Worm (Caenorhabditis elegans) whole organism, L2 larva: ENCODE data around the gene sre-6.

Experiments used
- C34F6.9 ChIP-seq: fragments of 150-350 bp; optimal IDR thresholded peaks from 2 replicates; lab custom pipeline; 2014; ENCODE audit warnings: missing biosample characterization, missing genetic modification characterization
- F13H6.1 ChIP-seq: sonication (generic microtip); optimal IDR thresholded peaks from 2 replicates; lab custom pipeline; 2016; ENCODE audit warnings: missing genetic modification characterization, missing compliant biosample characterization
- R02D3.7 ChIP-seq: fragments of 150-350 bp; optimal IDR thresholded peaks from 2 replicates; lab custom pipeline; 2014; ENCODE audit warnings: missing biosample characterization, missing genetic modification characterization
- Y55F3AM.14 ChIP-seq: fragments of 200-800 bp; sonication (Bioruptor generic); optimal IDR thresholded peaks from 2 replicates; lab custom pipeline; 2018; ENCODE audit warnings: mild to moderate bottlenecking, missing genetic modification characterization, missing compliant biosample characterization
- ZK546.5 ChIP-seq: sonication (generic microtip); optimal IDR thresholded peaks from 2 replicates; lab custom pipeline; 2017; ENCODE audit warnings: missing biosample characterization, missing genetic modification characterization
- alr-1 ChIP-seq: fragments of 150-350 bp; optimal IDR thresholded peaks from 2 replicates; lab custom pipeline; 2014; ENCODE audit warnings: missing biosample characterization, missing genetic modification characterization
- aly-2 ChIP-seq: fragments of 150-350 bp; optimal IDR thresholded peaks from 2 replicates; lab custom pipeline; 2014; ENCODE audit warnings: missing biosample characterization, missing genetic modification characterization
- ama-1 ChIP-seq: fragments of 150-350 bp; optimal IDR thresholded peaks from 2 replicates; lab custom pipeline; 2018; ENCODE audit warnings: inconsistent platforms
- blmp-1 ChIP-seq: sonication (generic microtip); optimal IDR thresholded peaks from 2 replicates; lab custom pipeline; 2017; ENCODE audit warnings: missing genetic modification characterization, mild to moderate bottlenecking, missing compliant biosample characterization, antibody characterized with exemption, moderate library complexity; ENCODE audit not compliant: insufficient read depth
- ceh-16 ChIP-seq: fragments of 150-350 bp; optimal IDR thresholded peaks from 2 replicates; lab custom pipeline; 2014; ENCODE audit warnings: missing biosample characterization, missing genetic modification characterization
- ceh-82 ChIP-seq: fragments of 150-350 bp; optimal IDR thresholded peaks from 2 replicates; lab custom pipeline; 2014; ENCODE audit warnings: missing biosample characterization, missing genetic modification characterization
- crh-2 ChIP-seq: sonication (generic microtip); optimal IDR thresholded peaks from 2 replicates; lab custom pipeline; 2017; ENCODE audit warnings: missing biosample characterization, missing genetic modification characterization
- dmd-4 ChIP-seq: sonication (generic microtip); optimal IDR thresholded peaks from 2 replicates; lab custom pipeline; 2017; ENCODE audit warnings: missing biosample characterization, missing genetic modification characterization
- egl-27 ChIP-seq: sonication (generic microtip); optimal IDR thresholded peaks from 3 replicates; lab custom pipeline; 2017; ENCODE audit warnings: missing biosample characterization, missing genetic modification reagents, missing genetic modification characterization
- elt-3 ChIP-seq: sonication (generic microtip); optimal IDR thresholded peaks from 2 replicates; lab custom pipeline; 2017; ENCODE audit warnings: missing biosample characterization, missing genetic modification characterization
- fos-1 ChIP-seq: fragments of 150-350 bp; optimal IDR thresholded peaks from 2 replicates; lab custom pipeline; 2014; ENCODE audit warnings: missing biosample characterization, missing genetic modification characterization
- gmeb-1 ChIP-seq: fragments of 150-350 bp; optimal IDR thresholded peaks from 2 replicates; lab custom pipeline; 2014; ENCODE audit warnings: missing biosample characterization, missing genetic modification characterization
- lin-11 ChIP-seq: fragments of 150-350 bp; sonication (generic microtip); optimal IDR thresholded peaks from 2 replicates; lab custom pipeline; 2014; ENCODE audit warnings: missing biosample characterization, missing genetic modification characterization, inconsistent platforms, mixed read lengths
- lin-13 ChIP-seq: fragments of 150-350 bp; optimal IDR thresholded peaks from 2 replicates; lab custom pipeline; 2014; ENCODE audit warnings: missing biosample characterization, missing genetic modification reagents, missing genetic modification characterization
- lin-39 ChIP-seq: fragments of 150-350 bp; optimal IDR thresholded peaks from 2 replicates; lab custom pipeline; 2014; ENCODE audit warnings: missing biosample characterization, missing genetic modification reagents, missing genetic modification characterization
- lsy-2 ChIP-seq, 2 experiments: fragments of 150-350 bp in 1 of 2; sonication (generic microtip) in 1 of 2; optimal IDR thresholded peaks; 2 replicates each; lab custom pipeline; 2014 to 2017; ENCODE audit warnings: missing biosample characterization in 2 of 2, missing genetic modification characterization in 2 of 2
- mab-5 ChIP-seq: fragments of 150-350 bp; optimal IDR thresholded peaks from 2 replicates; lab custom pipeline; 2014; ENCODE audit warnings: missing biosample characterization, missing genetic modification characterization
- mbf-1 ChIP-seq: sonication (generic microtip); optimal IDR thresholded peaks from 2 replicates; lab custom pipeline; 2017; ENCODE audit warnings: missing biosample characterization, missing genetic modification characterization
- mdl-1 ChIP-seq, 2 experiments: fragments of 150-350 bp in 1 of 2; sonication (generic microtip) in 1 of 2; optimal IDR thresholded peaks; 2 replicates each; lab custom pipeline; 2017; ENCODE audit warnings: missing biosample characterization in 2 of 2, missing genetic modification characterization in 2 of 2
- nhr-10 ChIP-seq: sonication (generic microtip); optimal IDR thresholded peaks from 2 replicates; lab custom pipeline; 2017; ENCODE audit warnings: missing biosample characterization, missing genetic modification characterization
- nhr-11 ChIP-seq: fragments of 150-350 bp; optimal IDR thresholded peaks from 2 replicates; lab custom pipeline; 2014; ENCODE audit warnings: missing biosample characterization, missing genetic modification characterization
- nhr-12 ChIP-seq: fragments of 150-350 bp; optimal IDR thresholded peaks from 2 replicates; lab custom pipeline; 2014; ENCODE audit warnings: missing biosample characterization, missing genetic modification characterization
- nhr-129 ChIP-seq: fragments of 150-350 bp; optimal IDR thresholded peaks from 2 replicates; lab custom pipeline; 2014; ENCODE audit warnings: missing biosample characterization, missing genetic modification characterization
- nhr-21 ChIP-seq: fragments of 150-350 bp; optimal IDR thresholded peaks from 2 replicates; lab custom pipeline; 2014; ENCODE audit warnings: missing biosample characterization, missing genetic modification characterization
- nhr-23 ChIP-seq: fragments of 150-350 bp; optimal IDR thresholded peaks from 2 replicates; lab custom pipeline; 2014; ENCODE audit warnings: missing biosample characterization, missing genetic modification reagents, missing genetic modification characterization
- nhr-237 ChIP-seq: fragments of 150-350 bp; optimal IDR thresholded peaks from 2 replicates; lab custom pipeline; 2014; ENCODE audit warnings: missing biosample characterization, missing genetic modification characterization
- nhr-25 ChIP-seq: fragments of 150-350 bp; sonication (generic microtip); optimal IDR thresholded peaks from 3 replicates; lab custom pipeline; 2014; ENCODE audit warnings: missing biosample characterization, missing genetic modification characterization
- nhr-6 ChIP-seq: fragments of 150-350 bp; optimal IDR thresholded peaks from 2 replicates; lab custom pipeline; 2014; ENCODE audit warnings: missing biosample characterization, missing genetic modification characterization
- nhr-77 ChIP-seq: fragments of 150-350 bp; optimal IDR thresholded peaks from 2 replicates; lab custom pipeline; 2014; ENCODE audit warnings: missing biosample characterization, missing genetic modification characterization
- peb-1 ChIP-seq: fragments of 150-350 bp; optimal IDR thresholded peaks from 2 replicates; lab custom pipeline; 2014; ENCODE audit warnings: missing biosample characterization, missing genetic modification characterization
- sem-4 ChIP-seq: fragments of 150-350 bp; optimal IDR thresholded peaks from 2 replicates; lab custom pipeline; 2014; ENCODE audit warnings: missing biosample characterization, missing genetic modification reagents, missing genetic modification characterization
- skn-1 ChIP-seq: sonication (generic microtip); optimal IDR thresholded peaks from 2 replicates; lab custom pipeline; 2017; ENCODE audit warnings: missing biosample characterization, missing genetic modification characterization
- sma-3 ChIP-seq: sonication (generic microtip); optimal IDR thresholded peaks from 2 replicates; lab custom pipeline; 2016; ENCODE audit warnings: missing genetic modification reagents, missing genetic modification characterization, missing compliant biosample characterization
- sma-9 ChIP-seq, 2 experiments: fragments of 150-350 bp in 1 of 2; sonication (generic microtip) in 1 of 2; optimal IDR thresholded peaks; 2 replicates each; lab custom pipeline; 2014 to 2016; ENCODE audit warnings: missing genetic modification characterization in 2 of 2, mild to moderate bottlenecking in 1 of 2, missing biosample characterization in 1 of 2, missing compliant biosample characterization in 1 of 2, missing genetic modification reagents in 1 of 2, moderate library complexity in 1 of 2
- snpc-4 ChIP-seq: fragments of 150-350 bp; optimal IDR thresholded peaks from 2 replicates; lab custom pipeline; 2014; ENCODE audit warnings: missing biosample characterization, missing genetic modification characterization
- unc-55 ChIP-seq: fragments of 150-350 bp; sonication (generic microtip); optimal IDR thresholded peaks from 3 replicates; lab custom pipeline; 2014; ENCODE audit warnings: missing biosample characterization, missing genetic modification reagents, missing genetic modification characterization
- unc-62 ChIP-seq: fragments of 150-350 bp; optimal IDR thresholded peaks from 2 replicates; lab custom pipeline; 2014; ENCODE audit warnings: missing biosample characterization, missing genetic modification reagents, missing genetic modification characterization
- zag-1 ChIP-seq: fragments of 150-350 bp; optimal IDR thresholded peaks from 2 replicates; lab custom pipeline; 2014; ENCODE audit warnings: missing biosample characterization, missing genetic modification characterization
- ztf-1 ChIP-seq: fragments of 200-800 bp; sonication (Bioruptor generic); conservative IDR thresholded peaks from 2 replicates; pipeline ENCODE4 v1.3.6; 2022; ENCODE audit warnings: missing genetic modification characterization, missing compliant biosample characterization
- ztf-11 ChIP-seq: sonication (generic microtip); optimal IDR thresholded peaks from 2 replicates; lab custom pipeline; 2017; ENCODE audit warnings: missing biosample characterization, missing genetic modification characterization
- ztf-4 ChIP-seq: fragments of 150-350 bp; optimal IDR thresholded peaks from 2 replicates; lab custom pipeline; 2014; ENCODE audit warnings: missing biosample characterization, missing genetic modification characterization

The sre-6 gene

DNA sequence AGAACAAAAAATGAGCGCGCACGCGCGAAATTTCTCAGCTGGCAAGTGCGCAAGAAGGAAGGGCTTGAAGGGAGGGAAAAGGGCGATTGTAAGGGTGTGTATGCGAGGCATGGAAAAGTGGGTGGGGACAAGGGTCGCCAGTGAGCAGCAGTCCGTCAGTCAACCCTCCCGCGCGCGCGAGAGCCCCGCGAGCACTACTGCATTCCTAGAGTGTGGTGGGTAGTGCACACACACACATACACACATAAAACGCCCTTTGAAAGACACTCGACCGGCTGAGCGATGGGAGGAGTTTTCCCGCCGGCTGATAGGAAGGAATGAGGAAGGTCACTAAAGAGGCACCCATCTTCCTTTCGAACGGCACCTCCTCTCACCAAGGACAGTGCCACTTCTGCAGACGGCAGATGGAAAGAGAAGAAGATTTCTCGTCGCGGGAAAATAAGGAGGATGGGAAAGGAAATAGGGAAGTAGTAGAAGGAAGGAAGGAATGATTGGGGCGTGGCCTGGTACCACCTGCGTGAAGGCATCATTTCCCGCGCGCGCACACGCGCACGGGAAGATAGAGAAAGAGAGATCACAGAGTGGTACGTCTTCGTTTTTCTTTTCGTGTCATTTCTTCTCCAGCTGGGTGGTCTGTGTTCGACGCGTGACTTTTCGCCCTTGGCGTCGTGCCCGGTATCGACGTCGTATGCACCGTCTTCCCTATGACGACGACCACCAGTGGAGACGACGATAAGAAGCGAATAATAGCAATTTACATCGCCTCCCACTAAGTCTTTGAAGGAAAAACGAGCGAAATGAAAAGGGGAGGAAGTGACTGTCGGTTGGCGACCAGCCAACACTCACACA lies 45.5 kb downstream of the sre-6 start (continued):
- TF ChIP-seq nhr-237 (tag; lab: Kevin White, UChicago) (no peak), nhr-23 (tag; lab: Kevin White, UChicago) (no peak), lin-13 (GFP tag; lab: Kevin White, UChicago) (no peak), mbf-1 (no peak), ceh-82 (tag; lab: Kevin White, UChicago) (no peak), nhr-11 (no peak), mab-5 (no peak), F13H6.1 (tag; lab: Kevin White, UChicago) (peak; percentile 37), ztf-4 (tag; lab: Kevin White, UChicago) (no peak), nhr-21 (tag; lab: Kevin White, UChicago) (peak; percentile 96), aly-2 (no peak), alr-1 (tag; lab: Kevin White, UChicago) (no peak)

DNA sequence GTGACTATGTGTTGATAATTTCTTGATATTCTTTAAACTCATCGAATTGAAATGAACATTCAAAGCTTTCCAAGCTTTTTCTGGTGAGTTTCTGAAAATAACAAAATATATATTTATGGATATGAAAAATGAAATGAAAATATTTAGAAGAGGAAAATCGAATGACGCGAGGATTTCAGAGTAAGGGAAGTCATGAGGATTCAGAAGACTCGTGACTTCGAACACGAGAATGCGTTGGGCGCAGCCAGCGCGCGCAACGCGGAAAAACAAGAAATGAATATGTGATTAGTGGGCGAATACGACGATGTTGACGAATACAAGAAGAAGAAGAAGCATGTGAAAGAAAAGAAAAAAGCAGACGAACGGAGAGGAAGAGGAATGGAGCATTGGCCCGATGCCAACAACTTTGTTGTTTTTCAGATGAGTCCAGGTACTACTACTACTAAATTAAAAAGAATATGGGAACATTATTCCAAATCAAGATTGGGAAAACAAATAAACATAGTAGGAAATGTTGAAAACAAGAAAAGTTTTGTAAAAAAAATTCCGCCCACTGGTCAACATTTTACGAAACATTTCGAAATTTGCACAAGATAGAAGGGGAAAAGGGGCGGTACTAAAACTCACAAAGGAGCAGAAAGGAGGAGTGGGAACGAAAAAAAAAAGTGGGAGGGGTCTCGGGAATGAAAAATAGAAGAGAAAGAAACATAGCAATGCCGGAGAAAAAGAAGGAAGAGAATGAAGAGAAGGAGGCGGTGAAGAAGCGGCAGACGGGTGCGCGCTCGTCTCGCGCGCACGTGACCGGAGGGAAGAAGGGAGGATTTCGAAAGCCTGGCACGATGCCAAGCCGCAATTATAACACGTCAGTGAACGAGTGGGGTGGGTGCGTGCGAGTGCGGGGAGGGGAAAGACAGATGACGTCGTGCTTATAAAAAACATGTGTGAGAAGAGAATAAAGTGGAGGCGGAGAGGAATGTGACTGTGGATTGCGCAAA lies 47.1 kb downstream of the sre-6 start:
- TF ChIP-seq ceh-16: peak; percentile 94
- TF ChIP-seq nhr-6 (tag; lab: Kevin White, UChicago): peak; percentile 85
- peak; percentile 49 for TF ChIP-seq sma-3 (GFP tag; lab: Kevin White, UChicago)
- TF ChIP-seq lin-11: peak; percentile 90
- peak; percentile 74 for TF ChIP-seq fos-1 (tag; lab: Kevin White, UChicago)
- peak; percentile 94 for TF ChIP-seq nhr-25
- TF ChIP-seq nhr-77 (tag; lab: Kevin White, UChicago): no peak
- peak; percentile 87 for TF ChIP-seq egl-27
- no peak for TF ChIP-seq alr-1 (tag; lab: Kevin White, UChicago)
- no peak for TF ChIP-seq nhr-237 (tag; lab: Kevin White, UChicago)
- TF ChIP-seq skn-1 (tag; lab: Kevin White, UChicago): no peak
- no peak for TF ChIP-seq mbf-1
- peak; percentile 90 for TF ChIP-seq unc-55 (GFP tag; lab: Kevin White, UChicago)
- TF ChIP-seq nhr-129 (tag; lab: Kevin White, UChicago): peak; percentile 89
- peak; percentile 80 for TF ChIP-seq blmp-1
- no peak for TF ChIP-seq nhr-10 (tag; lab: Kevin White, UChicago)
- no peak for TF ChIP-seq ZK546.5 (tag; lab: Kevin White, UChicago)
- TF ChIP-seq Y55F3AM.14 (GFP tag; lab: Kevin White, UChicago): peak; percentile 100
- TF ChIP-seq nhr-11: no peak
- TF ChIP-seq gmeb-1 (tag; lab: Kevin White, UChicago): peak; percentile 75
- TF ChIP-seq nhr-12 (tag; lab: Kevin White, UChicago): peak; percentile 16
- TF ChIP-seq dmd-4: no peak
- peak; percentile 95 for TF ChIP-seq F13H6.1 (tag; lab: Kevin White, UChicago)
- TF ChIP-seq ceh-82 (tag; lab: Kevin White, UChicago): peak; percentile 73
- peak; percentile 81 for TF ChIP-seq ama-1 (lab: Kevin White, UChicago)
- peak; percentile 90 for TF ChIP-seq unc-62 (GFP tag; lab: Kevin White, UChicago)
- peak; percentile 95 for TF ChIP-seq C34F6.9
- peak; percentile 98 for TF ChIP-seq sem-4 (tag; lab: Kevin White, UChicago)
- TF ChIP-seq mdl-1 (tag; optimal IDR thresholded peaks at IDR 0.05; lab: Kevin White, UChicago): peak; percentile 98 to 99
- no peak for TF ChIP-seq ztf-1
- no peak for TF ChIP-seq nhr-23 (tag; lab: Kevin White, UChicago)
- peak; percentile 87 for TF ChIP-seq lin-13 (GFP tag; lab: Kevin White, UChicago)
- TF ChIP-seq lsy-2 (tag; optimal IDR thresholded peaks at IDR 0.05; lab: Kevin White, UChicago): peak; percentile 42 to 90
- TF ChIP-seq snpc-4 (tag; lab: Kevin White, UChicago): peak; percentile 95
- peak; percentile 91 for TF ChIP-seq nhr-21 (tag; lab: Kevin White, UChicago)
- TF ChIP-seq ztf-4 (tag; lab: Kevin White, UChicago): peak; percentile 95
- TF ChIP-seq crh-2 (tag; lab: Kevin White, UChicago): peak; percentile 90
- TF ChIP-seq peb-1: no peak
- TF ChIP-seq R02D3.7 (tag; lab: Kevin White, UChicago): no peak
- peak; percentile 84 for TF ChIP-seq mab-5
- peak; percentile 99 for TF ChIP-seq sma-9 (GFP tag; optimal IDR thresholded peaks at IDR 0.05; lab: Kevin White, UChicago)
- TF ChIP-seq sma-9 (tag; optimal IDR thresholded peaks at IDR 0.05; lab: Kevin White, UChicago): no peak
- TF ChIP-seq elt-3 (tag; lab: Kevin White, UChicago): no peak
- peak; percentile 13 for TF ChIP-seq ztf-11 (tag; lab: Kevin White, UChicago)
- peak; percentile 94 for TF ChIP-seq zag-1
- TF ChIP-seq lin-39 (tag; lab: Kevin White, UChicago): peak; percentile 17
